Worm (Caenorhabditis elegans): Measurements from ENCODE around the gene smc-3.

Gene smc-3

ce11 chrIII:11353499-11353898, 62.8 kb downstream of the smc-3 start (continued):
- TF ChIP-seq lsl-1 (GFP tag; optimal IDR thresholded peaks at IDR 0.05) = peak; percentile 17
- TF ChIP-seq mel-28 (tag; optimal IDR thresholded peaks at IDR 0.05; ENCODE audit: borderline replicate concordance) = no peak
- TF ChIP-seq F10E7.11 (tag; optimal IDR thresholded peaks at IDR 0.05) = no peak
- TF ChIP-seq ceh-58 (GFP tag; IDR thresholded peaks at IDR 0.05) = no peak
- TF ChIP-seq F37B4.10 (GFP tag; IDR thresholded peaks at IDR 0.05) = no peak
- no peak for TF ChIP-seq hlh-26 (GFP tag; conservative IDR thresholded peaks at IDR 0.05)
